Fruit fly (Drosophila melanogaster) whole organism, embryonic: ENCODE data around the gene cnc.

Experiments used
- Atf3 ChIP-seq: fragments of 200-800 bp; sonication (Bioruptor generic); optimal IDR thresholded peaks from 3 replicates; lab custom pipeline; 2016; ENCODE audit warnings: missing biosample characterization, missing genetic modification characterization
- B-H1 ChIP-seq: fragments of 200-800 bp; sonication (Bioruptor generic); IDR thresholded peaks from 3 replicates; pipeline ENCODE4 v1.3.6; 2022; ENCODE audit warnings: missing biosample characterization, missing genetic modification characterization
- CG10543 ChIP-seq: fragments of 200-800 bp; sonication (Bioruptor generic); optimal IDR thresholded peaks from 3 replicates; lab custom pipeline; 2017; ENCODE audit warnings: missing biosample characterization, mild to moderate bottlenecking, missing genetic modification characterization, moderate library complexity
- CG12071 ChIP-seq: fragments of 200-800 bp; sonication (Bioruptor generic); optimal IDR thresholded peaks from 3 replicates; lab custom pipeline; 2018; ENCODE audit warnings: missing biosample characterization, mild to moderate bottlenecking, missing genetic modification characterization
- CG13624 ChIP-seq: fragments of 200-800 bp; sonication (Bioruptor generic); optimal IDR thresholded peaks from 2 replicates; lab custom pipeline; 2016; ENCODE audit warnings: missing biosample characterization, missing genetic modification characterization
- CG14441 ChIP-seq: fragments of 200-800 bp; sonication (Bioruptor generic); IDR thresholded peaks from 2 replicates; pipeline ENCODE4 v1.3.6; 2022; ENCODE audit warnings: missing biosample characterization, missing genetic modification characterization
- CG15601 ChIP-seq: fragments of 200-800 bp; sonication (Bioruptor generic); optimal IDR thresholded peaks from 3 replicates; lab custom pipeline; 2019; ENCODE audit warnings: missing biosample characterization, mild to moderate bottlenecking, missing genetic modification characterization, moderate library complexity
- CG1602 ChIP-seq: fragments of 200-800 bp; sonication (Bioruptor generic); optimal IDR thresholded peaks from 3 replicates; lab custom pipeline; 2016; ENCODE audit warnings: missing biosample characterization, missing genetic modification characterization
- CG18599 ChIP-seq: fragments of 200-800 bp; sonication (Bioruptor generic); optimal IDR thresholded peaks from 3 replicates; lab custom pipeline; 2017; ENCODE audit warnings: missing biosample characterization, missing genetic modification characterization, mild to moderate bottlenecking, moderate library complexity, missing genetic modification reagents
- CG2120 ChIP-seq: fragments of 200-800 bp; sonication (Bioruptor generic); optimal IDR thresholded peaks from 3 replicates; lab custom pipeline; 2016; ENCODE audit warnings: missing biosample characterization, missing genetic modification characterization
- CG3281 ChIP-seq: fragments of 200-800 bp; sonication (Bioruptor generic); optimal IDR thresholded peaks from 3 replicates; lab custom pipeline; 2017; ENCODE audit warnings: missing biosample characterization, mild to moderate bottlenecking, missing genetic modification characterization
- CG34376 ChIP-seq: fragments of 200-800 bp; sonication (Bioruptor generic); optimal IDR thresholded peaks from 2 replicates; lab custom pipeline; 2018; ENCODE audit warnings: missing biosample characterization, mild to moderate bottlenecking, missing genetic modification characterization
- CG3726 ChIP-seq: fragments of 200-800 bp; sonication (Bioruptor generic); IDR thresholded peaks from 3 replicates; pipeline ENCODE4, ENCODE4 v1.3.6; 2022; ENCODE audit warnings: missing biosample characterization, missing genetic modification characterization
- CG4360 ChIP-seq: fragments of 200-800 bp; sonication (Bioruptor generic); IDR thresholded peaks from 2 replicates; pipeline ENCODE4 v1.3.6; 2022; ENCODE audit warnings: missing biosample characterization, missing genetic modification characterization
- CG4617 ChIP-seq: fragments of 200-800 bp; sonication (Bioruptor generic); optimal IDR thresholded peaks from 3 replicates; lab custom pipeline; 2016; ENCODE audit warnings: missing biosample characterization, missing genetic modification characterization, borderline replicate concordance
- CG6683 ChIP-seq: fragments of 200-800 bp; sonication (Bioruptor generic); optimal IDR thresholded peaks from 2 replicates; lab custom pipeline; 2017; ENCODE audit warnings: missing biosample characterization, mild to moderate bottlenecking, missing genetic modification characterization, missing genetic modification reagents
- CG6765 ChIP-seq: fragments of 200-800 bp; sonication (Bioruptor generic); optimal IDR thresholded peaks from 3 replicates; lab custom pipeline; 2017; ENCODE audit warnings: missing biosample characterization, mild to moderate bottlenecking, missing genetic modification characterization
- CG8290 ChIP-seq, 3 experiments: fragments of 200-800 bp; sonication (Bioruptor generic); optimal IDR thresholded peaks; 2 replicates each; lab custom pipeline; 2016 to 2019; ENCODE audit warnings: missing biosample characterization in 3 of 3, missing genetic modification characterization in 3 of 3, mild to moderate bottlenecking in 2 of 3, moderate library complexity in 1 of 3
- CG9797 ChIP-seq: fragments of 200-800 bp; sonication (Bioruptor generic); optimal IDR thresholded peaks from 3 replicates; lab custom pipeline; 2018; ENCODE audit warnings: missing biosample characterization, mild to moderate bottlenecking, missing genetic modification characterization
- CG9817 ChIP-seq: fragments of 200-800 bp; sonication (Bioruptor generic); optimal IDR thresholded peaks from 2 replicates; lab custom pipeline; 2018; ENCODE audit warnings: missing biosample characterization, mild to moderate bottlenecking, missing genetic modification characterization, moderate library complexity
- CTCF ChIP-seq: fragments of 200-800 bp; sonication (Bioruptor generic); optimal IDR thresholded peaks from 2 replicates; lab custom pipeline; 2017; ENCODE audit warnings: missing biosample characterization, mild to moderate bottlenecking, missing genetic modification characterization, moderate library complexity
- Dek ChIP-seq: fragments of 200-800 bp; sonication (Bioruptor generic); optimal IDR thresholded peaks from 3 replicates; lab custom pipeline; 2019; ENCODE audit warnings: missing biosample characterization, mild to moderate bottlenecking, missing genetic modification characterization, moderate library complexity
- Doc3 ChIP-seq: fragments of 200-800 bp; sonication (Bioruptor generic); IDR thresholded peaks from 3 replicates; pipeline ENCODE4 v1.3.6; 2022; ENCODE audit warnings: missing biosample characterization, missing genetic modification characterization; ENCODE audit not compliant: partially characterized antibody
- E2f1 ChIP-seq: fragments of 200-800 bp; sonication (Bioruptor generic); IDR thresholded peaks from 2 replicates; pipeline ENCODE4 v1.3.6; 2022; ENCODE audit warnings: missing biosample characterization, missing genetic modification characterization
- E2f2 ChIP-seq: fragments of 200-800 bp; sonication (Bioruptor generic); IDR thresholded peaks from 2 replicates; pipeline ENCODE4 v1.3.6; 2022; ENCODE audit warnings: missing biosample characterization, missing genetic modification characterization
- Fer1 ChIP-seq: fragments of 200-800 bp; sonication (Bioruptor generic); optimal IDR thresholded peaks from 2 replicates; lab custom pipeline; 2017; ENCODE audit warnings: missing biosample characterization, mild to moderate bottlenecking, missing genetic modification characterization
- Gsc ChIP-seq: fragments of 200-800 bp; sonication (Bioruptor generic); IDR thresholded peaks from 2 replicates; pipeline ENCODE4 v1.3.6; 2022; ENCODE audit warnings: missing biosample characterization, missing genetic modification characterization
- HmgZ ChIP-seq: fragments of 200-800 bp; sonication (Bioruptor generic); optimal IDR thresholded peaks from 2 replicates; lab custom pipeline; 2018; ENCODE audit warnings: missing biosample characterization, mild to moderate bottlenecking, missing genetic modification characterization
- Med ChIP-seq: fragments of 200-800 bp; sonication (Bioruptor generic); peaks from one replicate; lab custom pipeline; 2016; ENCODE audit warnings: missing biosample characterization, missing genetic modification characterization, mild to moderate bottlenecking, inconsistent platforms, moderate library complexity
- NFAT ChIP-seq: fragments of 200-800 bp; sonication (Bioruptor generic); IDR thresholded peaks from 2 replicates; pipeline ENCODE4 v1.3.6; 2022; ENCODE audit warnings: missing biosample characterization, missing genetic modification characterization
- Pdp1 ChIP-seq, 2 experiments: fragments of 200-800 bp; sonication (Bioruptor generic); optimal IDR thresholded peaks; 3 replicates each; lab custom pipeline; 2016; ENCODE audit warnings: missing biosample characterization in 2 of 2, missing genetic modification characterization in 2 of 2, mild to moderate bottlenecking in 1 of 2, moderate library complexity in 1 of 2
- Trl ChIP-seq, 3 experiments: fragments of >200 bp in 2 of 3; fragments of 200-800 bp in 1 of 3; sonication (Bioruptor generic) in 1 of 3; optimal IDR thresholded peaks; 2 replicates in 1 of 3; 3 replicates in 2 of 3; lab custom pipeline; 2016 to 2017; ENCODE audit warnings: missing biosample characterization in 1 of 3, missing genetic modification characterization in 1 of 3
- YL-1 ChIP-seq: fragments of 200-800 bp; sonication (Bioruptor generic); optimal IDR thresholded peaks from 3 replicates; lab custom pipeline; 2017; ENCODE audit warnings: missing biosample characterization, mild to moderate bottlenecking, missing genetic modification characterization
- bowl ChIP-seq: fragments of 200-800 bp; sonication (Bioruptor generic); IDR thresholded peaks from 2 replicates; pipeline ENCODE4 v1.3.6; 2022; ENCODE audit warnings: missing biosample characterization, missing genetic modification characterization
- cg ChIP-seq: fragments of 200-800 bp; sonication (Bioruptor generic); optimal IDR thresholded peaks from 3 replicates; lab custom pipeline; 2019; ENCODE audit warnings: missing biosample characterization, mild to moderate bottlenecking, missing genetic modification characterization, moderate library complexity
- chinmo ChIP-seq: fragments of 200-800 bp; sonication (Bioruptor generic); IDR thresholded peaks from 4 replicates; pipeline ENCODE4 v1.3.6; 2022; ENCODE audit warnings: missing biosample characterization, missing genetic modification characterization; ENCODE audit not compliant: partially characterized antibody
- crp ChIP-seq, 2 experiments: fragments of 200-800 bp; sonication (Bioruptor generic); optimal IDR thresholded peaks; 2 replicates in 1 of 2; 3 replicates in 1 of 2; lab custom pipeline; 2017; ENCODE audit warnings: missing biosample characterization in 2 of 2, missing genetic modification characterization in 2 of 2, mild to moderate bottlenecking in 1 of 2, moderate library complexity in 1 of 2
- cwo ChIP-seq: fragments of 200-800 bp; sonication (Bioruptor generic); optimal IDR thresholded peaks from 3 replicates; lab custom pipeline; 2017; ENCODE audit warnings: missing biosample characterization, missing genetic modification characterization, mild to moderate bottlenecking, moderate library complexity, missing genetic modification reagents
- eve ChIP-seq, 2 experiments: fragments of >200 bp; optimal IDR thresholded peaks; 2 replicates each; lab custom pipeline; 2017; ENCODE audit warnings: missing biosample characterization in 2 of 2, missing genetic modification characterization in 2 of 2
- fd3F ChIP-seq: fragments of 200-800 bp; sonication (Bioruptor generic); optimal IDR thresholded peaks from 2 replicates; lab custom pipeline; 2018; ENCODE audit warnings: missing biosample characterization, mild to moderate bottlenecking, missing genetic modification characterization, moderate library complexity
- ftz-f1 ChIP-seq: fragments of 200-800 bp; sonication (Bioruptor generic); optimal IDR thresholded peaks from 2 replicates; lab custom pipeline; 2016; ENCODE audit warnings: missing biosample characterization, missing genetic modification characterization
- knrl ChIP-seq: fragments of 200-800 bp; sonication (Bioruptor generic); IDR thresholded peaks from 3 replicates; pipeline ENCODE4 v1.3.6; 2022; ENCODE audit warnings: missing biosample characterization, missing genetic modification characterization; ENCODE audit not compliant: partially characterized antibody
- mirr ChIP-seq: fragments of 200-800 bp; sonication (Bioruptor generic); optimal IDR thresholded peaks from 3 replicates; lab custom pipeline; 2018; ENCODE audit warnings: missing biosample characterization, mild to moderate bottlenecking, missing genetic modification characterization
- nom ChIP-seq: fragments of 200-800 bp; sonication (Bioruptor generic); optimal IDR thresholded peaks from 2 replicates; lab custom pipeline; 2017; ENCODE audit warnings: missing biosample characterization, missing genetic modification characterization, mild to moderate bottlenecking, moderate library complexity, missing genetic modification reagents
- psq ChIP-seq: fragments of 200-800 bp; sonication (Bioruptor generic); optimal IDR thresholded peaks from 2 replicates; lab custom pipeline; 2017; ENCODE audit warnings: missing biosample characterization, missing genetic modification characterization
- salm ChIP-seq: fragments of 200-800 bp; sonication (Bioruptor generic); optimal IDR thresholded peaks from 2 replicates; lab custom pipeline; 2018; ENCODE audit warnings: missing biosample characterization, mild to moderate bottlenecking, missing genetic modification characterization
- vvl ChIP-seq: fragments of 200-800 bp; sonication (Bioruptor generic); IDR thresholded peaks from 2 replicates; pipeline ENCODE4 v1.3.6; 2022; ENCODE audit warnings: missing biosample characterization, missing genetic modification characterization

cnc gene

dm6 chr3R:23221680-23222148 lies 4.8 kb downstream of the cnc start (continued):
- TF ChIP-seq Gsc (GFP tag; lab: Robert Waterston, UW) (no peak), CG18599 (peak; percentile 50), NFAT (GFP tag; lab: Robert Waterston, UW) (no peak), cg (peak; percentile 75), YL-1 (peak; percentile 25), B-H1 (no peak), nom (GFP tag; lab: Kevin White, UChicago) (peak; percentile 69), chinmo (GFP tag; lab: Robert Waterston, UW) (0 out of 4 replicates have a peak, but pooled peaks have one; percentile 31), CG9817 (tag; lab: Kevin White, UChicago) (no peak), CG9797 (GFP tag; lab: Kevin White, UChicago) (peak; percentile 33), CG8290 (GFP tag; optimal IDR thresholded peaks at IDR 0.05; lab: Kevin White, UChicago) (no peak), CG8290 (tag; optimal IDR thresholded peaks at IDR 0.05; lab: Kevin White, UChicago) (no peak), ftz-f1 (GFP tag; lab: Kevin White, UChicago) (peak; percentile 51), bowl (no peak), CG3726 (GFP tag; lab: Robert Waterston, UW) (no peak), CTCF (GFP tag; lab: Kevin White, UChicago) (peak; percentile 52), CG15601 (tag; lab: Kevin White, UChicago) (no peak), Fer1 (GFP tag; lab: Kevin White, UChicago) (peak; percentile 53), Atf3 (GFP tag; lab: Kevin White, UChicago) (no peak), mirr (GFP tag; lab: Kevin White, UChicago) (peak; percentile 42), salm (tag; lab: Kevin White, UChicago) (no peak), Dek (tag; lab: Kevin White, UChicago) (no peak), CG2120 (no peak), HmgZ (peak; percentile 37), Med (peak; percentile 81), CG6765 (GFP tag; lab: Kevin White, UChicago) (no peak), cwo (GFP tag; lab: Kevin White, UChicago) (peak; percentile 9), psq (GFP tag; lab: Kevin White, UChicago) (peak; percentile 8), CG13624 (GFP tag; lab: Kevin White, UChicago) (peak; percentile 33), CG34376 (GFP tag; lab: Kevin White, UChicago) (peak; percentile 55), Pdp1 (GFP tag; optimal IDR thresholded peaks at IDR 0.05; lab: Kevin White, UChicago) (peak in 1 of 2 experiments; percentile 23), CG10543 (GFP tag; lab: Kevin White, UChicago) (peak; percentile 29), CG1602 (GFP tag; lab: Kevin White, UChicago) (no peak), CG6683 (GFP tag; lab: Kevin White, UChicago) (no peak), CG4617 (GFP tag; lab: Kevin White, UChicago) (no peak)

- TF ChIP-seq CG12071 (GFP tag; lab: Kevin White, UChicago) (peak; percentile 6), E2f1 (GFP tag; lab: Robert Waterston, UW) (no peak), CG3281 (peak; percentile 36), CG4360 (GFP tag; lab: Robert Waterston, UW) (peak; percentile 77), crp (GFP tag; optimal IDR thresholded peaks at IDR 0.05; lab: Kevin White, UChicago) (peak in 1 of 2 experiments; percentile 66), fd3F (GFP tag; lab: Kevin White, UChicago) (peak; percentile 1), CG14441 (0 out of 2 replicates have a peak, but pooled peaks have one; percentile 4), eve (GFP tag; optimal IDR thresholded peaks at IDR 0.05; lab: Kevin White, UChicago) (peak in 1 of 2 experiments; percentile 75), CG8290 (GFP tag; optimal IDR thresholded peaks at IDR 0.05; lab: Kevin White, UChicago) (no peak), CG8290 (tag; optimal IDR thresholded peaks at IDR 0.05; lab: Kevin White, UChicago) (peak in 1 of 2 experiments; percentile 37), Doc3 (0 out of 3 replicates have a peak, but pooled peaks have one; percentile 10), E2f2 (no peak), vvl (GFP tag; lab: Robert Waterston, UW) (0 out of 2 replicates have a peak, but pooled peaks have one; percentile 15), Dek (tag; lab: Kevin White, UChicago) (peak; percentile 4), Med (no peak), knrl (GFP tag; lab: Robert Waterston, UW) (no peak), Trl (optimal IDR thresholded peaks at IDR 0.05; lab: Kevin White, UChicago) (peak; percentile 42 to 59), Trl (GFP tag; optimal IDR thresholded peaks at IDR 0.05; lab: Kevin White, UChicago) (no peak)
These were observed 5.4 kb downstream of the cnc start for dm6 chr3R:23221003-23221679.
